Worm (Caenorhabditis elegans) whole organism, L3 larva: Measurements from ENCODE around the gene adt-1.

ENCODE experiments used
- R02D3.7 ChIP-seq: fragments of 150-350 bp; optimal IDR thresholded peaks from 2 replicates; lab custom pipeline; 2014; ENCODE audit warnings: missing biosample characterization, missing genetic modification characterization
- ZK546.5 ChIP-seq: sonication (generic microtip); optimal IDR thresholded peaks from 2 replicates; lab custom pipeline; 2017; ENCODE audit warnings: missing biosample characterization, missing genetic modification characterization
- aly-2 ChIP-seq: fragments of 150-350 bp; optimal IDR thresholded peaks from 2 replicates; lab custom pipeline; 2014; ENCODE audit warnings: missing biosample characterization, missing genetic modification characterization
- ama-1 ChIP-seq: fragments of 150-350 bp; optimal IDR thresholded peaks from 2 replicates; lab custom pipeline; 2018
- ceh-28 ChIP-seq: fragments of 150-350 bp; optimal IDR thresholded peaks from 2 replicates; lab custom pipeline; 2014; ENCODE audit warnings: missing biosample characterization, missing genetic modification reagents, missing genetic modification characterization
- ceh-82 ChIP-seq: fragments of 150-350 bp; optimal IDR thresholded peaks from 2 replicates; lab custom pipeline; 2014; ENCODE audit warnings: missing biosample characterization, missing genetic modification characterization
- ceh-9 ChIP-seq: sonication (generic microtip); optimal IDR thresholded peaks from 2 replicates; lab custom pipeline; 2018; ENCODE audit warnings: missing biosample characterization, missing genetic modification characterization
- daf-12 ChIP-seq: fragments of 150-350 bp; optimal IDR thresholded peaks from 2 replicates; lab custom pipeline; 2014; ENCODE audit warnings: missing biosample characterization, missing genetic modification reagents, missing genetic modification characterization
- egl-27 ChIP-seq: sonication (generic microtip); optimal IDR thresholded peaks from 4 replicates; lab custom pipeline; 2017; ENCODE audit warnings: missing biosample characterization, missing genetic modification reagents, missing genetic modification characterization
- egl-5 ChIP-seq: fragments of 150-350 bp; optimal IDR thresholded peaks from 2 replicates; lab custom pipeline; 2017; ENCODE audit warnings: missing biosample characterization, missing genetic modification reagents, missing genetic modification characterization, inconsistent platforms
- elt-1 ChIP-seq: fragments of 150-350 bp; optimal IDR thresholded peaks from 2 replicates; lab custom pipeline; 2014; ENCODE audit warnings: missing biosample characterization, missing genetic modification characterization
- elt-2 ChIP-seq: sonication (generic microtip); optimal IDR thresholded peaks from 2 replicates; lab custom pipeline; 2016; ENCODE audit warnings: missing genetic modification reagents, mild to moderate bottlenecking, missing genetic modification characterization, missing compliant biosample characterization
- elt-3 ChIP-seq, 3 experiments: fragments of 150-350 bp in 1 of 3; sonication (generic microtip) in 2 of 3; optimal IDR thresholded peaks; 2 replicates in 2 of 3; 4 replicates in 1 of 3; lab custom pipeline; 2014 to 2017; ENCODE audit warnings: missing biosample characterization in 3 of 3, missing genetic modification characterization in 3 of 3
- eor-1 ChIP-seq, 2 experiments: fragments of 150-350 bp; optimal IDR thresholded peaks; 2 replicates each; lab custom pipeline; 2014 to 2018; ENCODE audit warnings: missing biosample characterization in 2 of 2, missing genetic modification characterization in 2 of 2
- fkh-10 ChIP-seq: sonication (generic microtip); optimal IDR thresholded peaks from 2 replicates; lab custom pipeline; 2017; ENCODE audit warnings: missing biosample characterization, missing genetic modification reagents, missing genetic modification characterization
- fkh-2 ChIP-seq: fragments of 150-350 bp; optimal IDR thresholded peaks from 2 replicates; lab custom pipeline; 2014; ENCODE audit warnings: missing biosample characterization, missing genetic modification reagents, missing genetic modification characterization
- hmg-11 ChIP-seq: sonication (generic microtip); optimal IDR thresholded peaks from 2 replicates; lab custom pipeline; 2016; ENCODE audit warnings: missing genetic modification characterization, missing compliant biosample characterization
- lin-15B ChIP-seq: fragments of 150-350 bp; optimal IDR thresholded peaks from 2 replicates; lab custom pipeline; 2014; ENCODE audit warnings: missing biosample characterization, missing genetic modification characterization
- lin-39 ChIP-seq: fragments of 150-350 bp; optimal IDR thresholded peaks from 2 replicates; lab custom pipeline; 2018; ENCODE audit warnings: missing biosample characterization, missing genetic modification reagents, missing genetic modification characterization
- lsy-12 ChIP-seq: sonication (generic microtip); optimal IDR thresholded peaks from 2 replicates; lab custom pipeline; 2016; ENCODE audit warnings: mild to moderate bottlenecking, missing genetic modification characterization, missing compliant biosample characterization
- mdl-1 ChIP-seq: fragments of 150-350 bp; optimal IDR thresholded peaks from 2 replicates; lab custom pipeline; 2014; ENCODE audit warnings: missing biosample characterization, missing genetic modification characterization
- nfya-1 ChIP-seq: sonication (generic microtip); optimal IDR thresholded peaks from 2 replicates; lab custom pipeline; 2017; ENCODE audit warnings: missing genetic modification characterization, mild to moderate bottlenecking, missing compliant biosample characterization, antibody characterized with exemption, moderate library complexity; ENCODE audit not compliant: insufficient read depth
- nhr-11 ChIP-seq: fragments of 150-350 bp; optimal IDR thresholded peaks from 2 replicates; lab custom pipeline; 2014; ENCODE audit warnings: missing biosample characterization, missing genetic modification characterization
- nhr-12 ChIP-seq: fragments of 150-350 bp; optimal IDR thresholded peaks from 2 replicates; lab custom pipeline; 2014; ENCODE audit warnings: missing biosample characterization, missing genetic modification characterization
- nhr-23 ChIP-seq: fragments of 150-350 bp; optimal IDR thresholded peaks from 2 replicates; lab custom pipeline; 2014; ENCODE audit warnings: missing biosample characterization, missing genetic modification reagents, missing genetic modification characterization
- nhr-25 ChIP-seq: sonication (generic microtip); optimal IDR thresholded peaks from 2 replicates; lab custom pipeline; 2017; ENCODE audit warnings: missing biosample characterization, missing genetic modification characterization
- nhr-43 ChIP-seq: sonication (generic microtip); optimal IDR thresholded peaks from 2 replicates; lab custom pipeline; 2016; ENCODE audit warnings: mild to moderate bottlenecking, missing genetic modification characterization, missing compliant biosample characterization; ENCODE audit not compliant: poor library complexity, severe bottlenecking
- nhr-67 ChIP-seq: fragments of 150-350 bp; optimal IDR thresholded peaks from 2 replicates; lab custom pipeline; 2014; ENCODE audit warnings: missing biosample characterization, missing genetic modification characterization
- nhr-76 ChIP-seq: fragments of 150-350 bp; sonication (generic microtip); optimal IDR thresholded peaks from 5 replicates; lab custom pipeline; 2014; ENCODE audit warnings: missing biosample characterization, missing genetic modification characterization
- nhr-77 ChIP-seq: fragments of 150-350 bp; optimal IDR thresholded peaks from 2 replicates; lab custom pipeline; 2014; ENCODE audit warnings: missing biosample characterization, missing genetic modification characterization
- pha-4 ChIP-seq: fragments of 150-350 bp; optimal IDR thresholded peaks from 2 replicates; lab custom pipeline; 2014; ENCODE audit warnings: missing biosample characterization, missing genetic modification reagents, missing genetic modification characterization
- pqm-1 ChIP-seq: fragments of 150-350 bp; optimal IDR thresholded peaks from 2 replicates; lab custom pipeline; 2017; ENCODE audit warnings: missing biosample characterization, missing genetic modification characterization, inconsistent platforms
- sea-2 ChIP-seq: fragments of 150-350 bp; sonication (generic microtip); optimal IDR thresholded peaks from 4 replicates; lab custom pipeline; 2014; ENCODE audit warnings: missing biosample characterization, missing genetic modification reagents, missing genetic modification characterization
- skn-1 ChIP-seq: fragments of 150-350 bp; optimal IDR thresholded peaks from 2 replicates; lab custom pipeline; 2014; ENCODE audit warnings: missing biosample characterization, missing genetic modification characterization
- snpc-4 ChIP-seq: fragments of 150-350 bp; optimal IDR thresholded peaks from 2 replicates; lab custom pipeline; 2014; ENCODE audit warnings: missing biosample characterization, missing genetic modification characterization
- tbx-2 ChIP-seq: sonication (generic microtip); optimal IDR thresholded peaks from 2 replicates; lab custom pipeline; 2016; ENCODE audit warnings: mild to moderate bottlenecking, missing genetic modification characterization, missing compliant biosample characterization
- unc-39 ChIP-seq: sonication (generic microtip); optimal IDR thresholded peaks from 4 replicates; lab custom pipeline; 2017; ENCODE audit warnings: missing biosample characterization, missing genetic modification characterization
- unc-62 ChIP-seq: fragments of 150-350 bp; sonication (generic microtip); optimal IDR thresholded peaks from 4 replicates; lab custom pipeline; 2014; ENCODE audit warnings: missing biosample characterization, missing genetic modification reagents, missing genetic modification characterization
- zag-1 ChIP-seq: fragments of 150-350 bp; optimal IDR thresholded peaks from 2 replicates; lab custom pipeline; 2014; ENCODE audit warnings: missing biosample characterization, missing genetic modification characterization
- ztf-4 ChIP-seq: fragments of 150-350 bp; optimal IDR thresholded peaks from 2 replicates; lab custom pipeline; 2014; ENCODE audit warnings: missing biosample characterization, missing genetic modification characterization

Gene adt-1

DNA sequence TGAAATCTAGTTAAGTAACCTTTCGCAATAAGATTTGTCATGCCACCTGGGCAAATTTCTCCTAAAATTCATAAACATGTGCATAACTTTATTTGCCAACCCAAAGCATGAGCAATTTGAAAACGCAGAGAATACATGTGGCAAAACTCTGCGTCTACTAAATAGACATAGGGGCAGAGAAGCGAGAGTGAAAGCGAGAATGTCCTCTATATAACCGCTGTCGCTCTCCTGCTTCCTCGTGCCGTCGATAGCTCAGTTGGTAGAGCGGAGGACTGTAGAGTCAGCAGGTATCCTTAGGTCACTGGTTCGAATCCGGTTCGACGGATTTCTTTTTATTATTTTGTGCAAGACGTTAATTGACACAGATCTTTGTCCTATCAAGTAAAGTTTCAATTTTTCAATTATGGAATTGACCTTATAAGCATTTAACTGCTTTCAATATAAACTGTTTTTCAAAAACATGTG, 13.6 kb upstream of the adt-1 start (continued):
- no peak for TF ChIP-seq mdl-1 (tag; lab: Kevin White, UChicago)
- no peak for TF ChIP-seq elt-3 (tag; optimal IDR thresholded peaks at IDR 0.05; lab: Kevin White, UChicago)

DNA sequence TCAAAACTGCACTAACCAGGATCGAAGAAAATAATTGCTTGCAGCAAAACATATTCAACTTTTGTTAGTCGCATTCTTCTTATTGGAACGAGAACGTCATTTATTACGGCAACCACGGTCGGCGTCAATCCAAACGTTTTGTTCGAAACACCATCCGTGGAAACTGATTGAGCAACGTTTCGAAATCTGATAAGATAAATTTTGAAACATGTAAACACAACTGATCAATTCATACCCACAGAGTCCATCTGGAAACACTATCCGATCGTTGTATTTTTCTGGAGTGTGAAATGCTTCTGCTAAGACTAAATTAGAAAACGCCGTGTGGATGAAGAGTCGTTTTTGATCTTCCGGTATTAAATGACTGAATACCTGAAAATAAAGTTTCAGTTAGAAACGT, 12.8 kb upstream of the adt-1 start:
- TF ChIP-seq ceh-28 (tag; lab: Kevin White, UChicago) (no peak), unc-39 (tag; lab: Kevin White, UChicago) (no peak), nhr-12 (no peak), pha-4 (no peak), tbx-2 (tag; lab: Kevin White, UChicago) (no peak), nhr-77 (tag; lab: Kevin White, UChicago) (no peak), unc-62 (GFP tag; lab: Kevin White, UChicago) (no peak), ceh-9 (tag; lab: Kevin White, UChicago) (no peak), ama-1 (lab: Kevin White, UChicago) (peak; percentile 82)

DNA sequence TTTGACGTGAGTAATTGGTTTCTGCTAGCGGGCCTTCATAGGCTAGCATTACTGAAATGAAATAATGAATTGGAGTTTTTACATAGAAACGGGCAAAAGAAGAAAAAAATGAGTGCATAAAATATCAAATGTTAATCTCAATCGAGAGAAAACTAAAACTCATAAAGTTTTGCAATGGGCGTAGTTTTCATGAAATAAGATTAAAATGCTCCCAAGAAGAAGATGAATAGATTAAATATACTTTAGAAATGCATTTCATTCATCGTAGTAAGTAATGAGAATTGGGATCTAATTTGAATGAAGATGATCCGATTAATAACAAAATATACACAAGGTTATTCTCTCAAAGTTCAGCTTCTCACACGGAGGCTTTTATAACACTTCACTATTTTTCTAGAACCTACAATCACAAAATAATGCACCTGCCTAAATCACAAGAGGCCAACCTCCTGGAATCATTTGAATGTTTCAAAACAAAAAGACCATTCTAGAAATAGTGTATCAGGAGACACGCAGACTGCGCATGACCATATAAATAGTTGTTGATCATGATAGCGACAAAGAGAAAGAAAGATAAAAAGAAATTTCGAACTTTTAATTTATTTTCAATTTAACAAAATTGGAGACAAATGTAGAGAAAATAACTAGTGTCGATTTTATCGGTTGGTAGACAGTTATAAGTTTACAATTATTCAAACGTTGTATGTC, 10.7 kb upstream of the adt-1 start, which contains the start of gene nhr-17:
Gene nhr-17, minus strand, starts transcription at position 51 of the 708 bp plus-strand sequence.
- TF ChIP-seq pha-4 = peak; percentile 49
- peak; percentile 20 for TF ChIP-seq nhr-25
- TF ChIP-seq nhr-67 = no peak
- TF ChIP-seq nfya-1 (tag; lab: Kevin White, UChicago) = peak; percentile 14
- no peak for TF ChIP-seq eor-1 (tag; optimal IDR thresholded peaks at IDR 0.05; lab: Kevin White, UChicago)
- peak; percentile 43 for TF ChIP-seq elt-2
- TF ChIP-seq, all 47 proteins: peak for 4

DNA sequence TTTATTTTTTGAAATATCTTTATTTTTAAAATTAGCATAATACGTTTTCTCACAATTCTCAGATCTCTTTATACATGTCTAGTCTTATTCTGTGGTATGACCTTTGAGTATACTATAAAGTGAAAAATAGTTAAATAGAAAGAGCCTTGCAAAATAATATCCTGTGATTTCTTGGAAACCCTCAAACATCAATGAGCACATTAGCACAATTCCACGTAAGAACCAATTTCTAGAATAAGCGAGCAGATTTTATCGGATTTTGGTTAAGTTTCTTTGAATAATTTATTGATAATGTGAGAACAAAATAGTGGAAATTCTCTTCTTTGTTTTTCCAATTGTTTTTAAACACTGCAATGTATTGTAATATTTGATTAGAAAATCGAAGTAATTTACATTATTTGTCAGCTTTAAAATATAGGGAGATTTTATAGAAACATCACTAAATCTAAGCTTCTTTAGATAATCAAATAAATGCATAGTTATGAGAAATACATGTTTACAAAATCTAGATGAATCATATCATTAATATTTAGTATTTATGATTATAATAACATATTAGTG, 9.6 kb upstream of the adt-1 start:
- TF ChIP-seq pha-4 (no peak), nhr-11 (tag; lab: Kevin White, UChicago) (peak; percentile 41), nhr-77 (tag; lab: Kevin White, UChicago) (no peak)

DNA sequence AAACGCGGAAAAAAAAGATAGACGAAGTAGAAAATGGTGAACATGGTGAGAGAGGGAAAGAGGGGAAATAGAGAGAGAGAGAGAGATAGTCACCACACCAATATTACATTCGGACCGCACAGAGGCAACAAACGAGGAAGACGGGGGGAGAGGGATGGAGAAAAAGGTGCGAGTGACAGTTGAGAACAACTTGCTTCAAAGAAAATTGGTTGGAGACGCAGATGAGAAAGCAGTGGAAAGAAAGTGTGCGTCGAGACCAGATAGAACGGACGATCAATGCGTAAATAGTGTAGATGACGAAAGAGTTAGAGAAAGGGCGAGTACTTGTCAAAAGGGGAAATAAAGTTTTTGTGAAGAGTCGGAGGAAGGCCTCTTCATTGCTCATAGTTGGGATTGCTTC, 8.2 kb upstream of the adt-1 start:
- TF ChIP-seq ztf-4 (tag; lab: Kevin White, UChicago) (peak; percentile 21), eor-1 (tag; optimal IDR thresholded peaks at IDR 0.05; lab: Kevin White, UChicago) (no peak), sea-2 (no peak), unc-62 (GFP tag; lab: Kevin White, UChicago) (peak; percentile 84), ceh-9 (tag; lab: Kevin White, UChicago) (no peak), tbx-2 (tag; lab: Kevin White, UChicago) (peak; percentile 74), nfya-1 (tag; lab: Kevin White, UChicago) (peak; percentile 87), lin-39 (tag; lab: Kevin White, UChicago) (peak; percentile 54), ceh-28 (tag; lab: Kevin White, UChicago) (peak; percentile 70), elt-3 (tag; optimal IDR thresholded peaks at IDR 0.05; lab: Kevin White, UChicago) (no peak), lin-15B (tag; lab: Kevin White, UChicago) (peak; percentile 23), nhr-43 (peak; percentile 50), aly-2 (tag; lab: Kevin White, UChicago) (no peak), lsy-12 (tag; lab: Kevin White, UChicago) (peak; percentile 41), ama-1 (lab: Kevin White, UChicago) (peak; percentile 66), R02D3.7 (tag; lab: Kevin White, UChicago) (no peak), daf-12 (tag; lab: Kevin White, UChicago) (no peak), snpc-4 (tag; lab: Kevin White, UChicago) (peak; percentile 10), elt-2 (peak; percentile 64), pha-4 (peak; percentile 85), nhr-25 (peak; percentile 75), egl-5 (peak; percentile 64), fkh-10 (peak; percentile 84), nhr-23 (tag; lab: Kevin White, UChicago) (peak; percentile 70), pqm-1 (tag; lab: Kevin White, UChicago) (peak; percentile 57), zag-1 (tag; lab: Kevin White, UChicago) (no peak), hmg-11 (tag; lab: Kevin White, UChicago) (peak; percentile 95), ceh-82 (tag; lab: Kevin White, UChicago) (peak; percentile 26), nhr-67 (no peak), nhr-77 (tag; lab: Kevin White, UChicago) (no peak), fkh-2 (tag; lab: Kevin White, UChicago) (no peak), ZK546.5 (no peak), elt-1 (tag; lab: Kevin White, UChicago) (peak; percentile 69), mdl-1 (tag; lab: Kevin White, UChicago) (peak; percentile 27), nhr-12 (no peak), nhr-76 (tag; lab: Kevin White, UChicago) (no peak), egl-27 (tag; lab: Kevin White, UChicago) (no peak), skn-1 (tag; lab: Kevin White, UChicago) (peak; percentile 25)
